Fruit fly (Drosophila melanogaster) ovary, adult (tissue): ENCODE results near the gene CG14218.
A peak's percentile ranks its signal among the peaks of the same experiment; 100 is the strongest.

ENCODE experiments used
- CG17801 ChIP-seq: fragments of 200-800 bp; optimal IDR thresholded peaks from 2 replicates; lab custom pipeline; 2019; ENCODE audit warnings: missing biosample characterization, mild to moderate bottlenecking, missing genetic modification characterization, moderate library complexity; ENCODE audit not compliant: partially characterized antibody

The CG14218 gene

dm6 chrX:19581881-19582280 is at the start of gene CG14218:
Gene CG14218, minus strand, starts transcription at chrX:19581981.
- TF ChIP-seq CG17801 (GFP tag; lab: Kevin White, UChicago): no peak

- peak; percentile 35 for TF ChIP-seq CG17801 (GFP tag; lab: Kevin White, UChicago)
Observed at dm6 chrX:19631365-19631832, 49.6 kb upstream of the CG14218 start.

dm6 chrX:19625405-19625804 is 43.6 kb upstream of the CG14218 start, which contains the start of gene CG14212:
Gene CG14212, plus strand, starts transcription at chrX:19625705.
- no peak for TF ChIP-seq CG17801 (GFP tag; lab: Kevin White, UChicago)

dm6 chrX:19622924-19623323 is 41.1 kb upstream of the CG14218 start, which contains the start of the genes Naa20A and MKP-4:
Gene Naa20A, minus strand, starts transcription at chrX:19623074.
Gene MKP-4, plus strand, starts transcription at chrX:19623114.
- TF ChIP-seq CG17801 (GFP tag; lab: Kevin White, UChicago): no peak

- TF ChIP-seq CG17801 (GFP tag; lab: Kevin White, UChicago): no peak
Observed at dm6 chrX:19621145-19621544, 39.4 kb upstream of the CG14218 start, which contains the start of gene CG14221. Gene CG14221, minus strand, starts transcription at chrX:19621245.

dm6 chrX:19618183-19618740 is 36.5 kb upstream of the CG14218 start, which contains the start of the genes Pstk and Tim9b:
Gene Pstk, minus strand, starts transcription at chrX:19618537.
Gene Tim9b, minus strand, starts transcription at chrX:19618537.
- TF ChIP-seq CG17801 (GFP tag; lab: Kevin White, UChicago): no peak

dm6 chrX:19615990-19616663 is 34.3 kb upstream of the CG14218 start, which contains the start of gene CG14210:
Gene CG14210, plus strand, starts transcription at chrX:19616196.
- no peak for TF ChIP-seq CG17801 (GFP tag; lab: Kevin White, UChicago)

dm6 chrX:19613473-19613872 is 31.7 kb upstream of the CG14218 start:
- peak; percentile 85 for TF ChIP-seq CG17801 (GFP tag; lab: Kevin White, UChicago)

- no peak for TF ChIP-seq CG17801 (GFP tag; lab: Kevin White, UChicago)
Observed at dm6 chrX:19611226-19611625, 29.4 kb upstream of the CG14218 start, which contains the start of the genes Shawn and Tyler. Gene Shawn, plus strand, starts transcription at chrX:19611526. Gene Tyler, plus strand, starts transcription at chrX:19611526.

- TF ChIP-seq CG17801 (GFP tag; lab: Kevin White, UChicago): no peak
Observed at dm6 chrX:19608042-19608609, 26.3 kb upstream of the CG14218 start.

- no peak for TF ChIP-seq CG17801 (GFP tag; lab: Kevin White, UChicago)
Observed at dm6 chrX:19606971-19607370, 25.2 kb upstream of the CG14218 start.

- no peak for TF ChIP-seq CG17801 (GFP tag; lab: Kevin White, UChicago)
Observed at dm6 chrX:19606558-19606957, 24.8 kb upstream of the CG14218 start.

dm6 chrX:19605915-19606314 is 24.1 kb upstream of the CG14218 start:
- TF ChIP-seq CG17801 (GFP tag; lab: Kevin White, UChicago): no peak

- TF ChIP-seq CG17801 (GFP tag; lab: Kevin White, UChicago): no peak
Observed at dm6 chrX:19604997-19605396, 23.2 kb upstream of the CG14218 start, which contains the start of gene CG14207. Gene CG14207, plus strand, starts transcription at chrX:19605199.

dm6 chrX:19603953-19604352 is 22.2 kb upstream of the CG14218 start:
- no peak for TF ChIP-seq CG17801 (GFP tag; lab: Kevin White, UChicago)
